Worm (Caenorhabditis elegans) whole organism, L4 larva: ENCODE results near the gene scav-2.

ENCODE experiments used
- Y48G9A.11 ChIP-seq: fragments of 200-800 bp; sonication (Bioruptor generic); IDR thresholded peaks from 2 replicates; pipeline ENCODE4 v1.3.6; 2022; ENCODE audit warnings: missing genetic modification reagents, missing genetic modification characterization, missing compliant biosample characterization
- aha-1 ChIP-seq: fragments of 150-350 bp; peaks from one replicate; lab custom pipeline; 2014; ENCODE audit warnings: missing biosample characterization, missing genetic modification characterization
- aly-2 ChIP-seq: sonication (generic microtip); optimal IDR thresholded peaks from 2 replicates; lab custom pipeline; 2018; ENCODE audit warnings: missing biosample characterization, missing genetic modification characterization
- lim-7 ChIP-seq: fragments of 200-800 bp; sonication (Bioruptor generic); IDR thresholded peaks from 2 replicates; pipeline ENCODE4 v1.3.6; 2022; ENCODE audit warnings: missing genetic modification characterization, missing compliant biosample characterization
- nhr-111 ChIP-seq: fragments of 200-800 bp; sonication (Bioruptor generic); optimal IDR thresholded peaks from 2 replicates; lab custom pipeline; 2018; ENCODE audit warnings: mild to moderate bottlenecking, missing genetic modification characterization, missing compliant biosample characterization
- nhr-237 ChIP-seq: sonication (generic microtip); optimal IDR thresholded peaks from 2 replicates; lab custom pipeline; 2017; ENCODE audit warnings: missing biosample characterization, missing genetic modification characterization
- nhr-25 ChIP-seq: sonication (generic microtip); optimal IDR thresholded peaks from 2 replicates; lab custom pipeline; 2017; ENCODE audit warnings: missing genetic modification characterization, mild to moderate bottlenecking, missing compliant biosample characterization, antibody characterized with exemption, moderate library complexity, borderline replicate concordance; ENCODE audit not compliant: insufficient read depth
- nhr-42 ChIP-seq: fragments of 200-800 bp; sonication (Bioruptor generic); IDR thresholded peaks from 2 replicates; pipeline ENCODE4 v1.3.6; 2022; ENCODE audit warnings: missing genetic modification characterization, missing compliant biosample characterization
- zip-2 ChIP-seq: fragments of 150-350 bp; optimal IDR thresholded peaks from 2 replicates; lab custom pipeline; 2014; ENCODE audit warnings: missing biosample characterization, missing genetic modification characterization

DNA sequence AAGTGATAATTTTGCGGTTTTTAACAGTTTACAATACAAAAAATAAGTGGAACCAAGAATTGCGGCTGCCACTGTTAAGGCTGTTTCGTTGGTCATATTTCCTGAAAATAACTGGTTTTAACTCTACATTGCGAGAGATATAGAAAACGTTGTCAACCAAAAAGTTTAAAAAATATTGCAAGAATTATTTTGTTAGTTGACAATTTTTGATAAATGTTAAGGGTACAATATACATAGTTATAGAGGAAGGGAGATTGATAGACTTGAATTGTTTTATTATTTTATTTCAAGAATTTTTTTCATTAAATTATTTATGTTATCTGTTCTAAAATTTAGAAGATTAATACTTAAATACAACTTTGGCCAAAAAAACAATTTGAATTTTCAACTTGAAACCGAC lies 11.7 kb downstream of the scav-2 start, which contains the start of gene acs-5:
- TF ChIP-seq lim-7 (GFP tag; lab: Robert Waterston, UW) (no peak), nhr-237 (no peak), nhr-42 (GFP tag; lab: Robert Waterston, UW) (no peak), aly-2 (tag; lab: Kevin White, UChicago) (no peak), aha-1 (no peak), nhr-111 (GFP tag; lab: Kevin White, UChicago) (no peak), zip-2 (tag; lab: Kevin White, UChicago) (no peak), Y48G9A.11 (no peak), nhr-25 (no peak)
